Worm (Caenorhabditis elegans) whole organism, early embryonic: ENCODE measurements around the gene gpn-1.

Source experiments
- B0310.2 ChIP-seq: sonication (generic microtip); optimal IDR thresholded peaks from 2 replicates; lab custom pipeline; 2016; ENCODE audit warnings: mild to moderate bottlenecking, missing genetic modification characterization, missing compliant biosample characterization
- F13C5.2 ChIP-seq: sonication (generic microtip); optimal IDR thresholded peaks from 2 replicates; lab custom pipeline; 2017; ENCODE audit warnings: mild to moderate bottlenecking, missing genetic modification characterization, inconsistent platforms, missing compliant biosample characterization
- aly-1 ChIP-seq: sonication (generic microtip); optimal IDR thresholded peaks from 2 replicates; lab custom pipeline; 2016; ENCODE audit warnings: missing genetic modification characterization, missing compliant biosample characterization
- ama-1 ChIP-seq: fragments of 150-350 bp; optimal IDR thresholded peaks from 2 replicates; lab custom pipeline; 2014
- ceh-13 ChIP-seq: fragments of 200-800 bp; sonication (Bioruptor generic); optimal IDR thresholded peaks from 2 replicates; lab custom pipeline; 2018; ENCODE audit warnings: mild to moderate bottlenecking, missing genetic modification characterization, missing compliant biosample characterization
- ceh-36 ChIP-seq: sonication (generic microtip); optimal IDR thresholded peaks from 2 replicates; lab custom pipeline; 2016; ENCODE audit warnings: missing genetic modification characterization, inconsistent platforms, missing compliant biosample characterization
- ets-7 ChIP-seq: sonication (generic microtip); optimal IDR thresholded peaks from 2 replicates; lab custom pipeline; 2016; ENCODE audit warnings: missing genotype, missing genetic modification characterization, missing compliant biosample characterization
- flt-1 ChIP-seq: fragments of 200-800 bp; sonication (Bioruptor generic); IDR thresholded peaks from 2 replicates; pipeline ENCODE4 v1.3.6; 2022; ENCODE audit warnings: missing genetic modification characterization, missing compliant biosample characterization
- hmbx-1 ChIP-seq: sonication (generic microtip); optimal IDR thresholded peaks from 2 replicates; lab custom pipeline; 2016; ENCODE audit warnings: mild to moderate bottlenecking, missing genetic modification characterization, missing compliant biosample characterization
- hmg-4 ChIP-seq: fragments of 200-800 bp; sonication (Bioruptor generic); optimal IDR thresholded peaks from 2 replicates; lab custom pipeline; 2018; ENCODE audit warnings: mild to moderate bottlenecking, missing genetic modification characterization, missing compliant biosample characterization
- hnd-1 ChIP-seq: sonication (generic microtip); optimal IDR thresholded peaks from 2 replicates; lab custom pipeline; 2016; ENCODE audit warnings: missing genetic modification characterization, missing compliant biosample characterization
- pes-1 ChIP-seq: fragments of 200-800 bp; sonication (Bioruptor generic); IDR thresholded peaks from 2 replicates; pipeline ENCODE4 v1.3.6; 2022; ENCODE audit warnings: missing genetic modification reagents, missing genetic modification characterization, missing compliant biosample characterization
- scrt-1 ChIP-seq: fragments of 200-800 bp; sonication (Bioruptor generic); IDR thresholded peaks from 2 replicates; pipeline ENCODE4 v1.3.6; 2022; ENCODE audit warnings: missing genetic modification characterization, missing compliant biosample characterization
- sea-1 ChIP-seq: fragments of 200-800 bp; sonication (Bioruptor generic); conservative IDR thresholded peaks from 2 replicates; pipeline ENCODE4 v1.3.6; 2022; ENCODE audit warnings: missing genetic modification characterization, missing compliant biosample characterization
- tbx-11 ChIP-seq: fragments of 200-800 bp; sonication (Bioruptor generic); IDR thresholded peaks from 2 replicates; pipeline ENCODE4 v1.3.6; 2022; ENCODE audit warnings: missing genetic modification characterization, missing compliant biosample characterization
- tbx-37 ChIP-seq: fragments of 200-800 bp; sonication (Bioruptor generic); conservative IDR thresholded peaks from 2 replicates; pipeline ENCODE4 v1.3.6; 2022; ENCODE audit warnings: missing genetic modification reagents, missing genetic modification characterization, missing compliant biosample characterization
- tra-4 ChIP-seq: sonication (generic microtip); optimal IDR thresholded peaks from 2 replicates; lab custom pipeline; 2017; ENCODE audit warnings: missing genetic modification characterization, missing compliant biosample characterization

Gene gpn-1

ce11 chrX:15718325-15718724 lies 36.8 kb downstream of the gpn-1 start, which contains the start of gene ZK662.6:
Gene ZK662.6 (plus strand): TSS chrX:15718625.
- TF ChIP-seq flt-1 (GFP tag; lab: Robert Waterston, UW) = no peak
- TF ChIP-seq sea-1 (GFP tag; lab: Robert Waterston, UW) = no peak
- TF ChIP-seq tbx-37 (GFP tag; lab: Robert Waterston, UW) = no peak
- TF ChIP-seq aly-1 = no peak
- TF ChIP-seq hmbx-1 (tag; lab: Kevin White, UChicago) = no peak
- TF ChIP-seq ceh-13 (GFP tag; lab: Kevin White, UChicago) = no peak
- TF ChIP-seq hmg-4 (GFP tag; lab: Kevin White, UChicago) = no peak
- no peak for TF ChIP-seq pes-1
- no peak for TF ChIP-seq ets-7 (tag; lab: Kevin White, UChicago)
- no peak for TF ChIP-seq ama-1 (lab: Kevin White, UChicago)
- no peak for TF ChIP-seq F13C5.2 (tag; lab: Kevin White, UChicago)

- TF ChIP-seq scrt-1 (GFP tag; lab: Robert Waterston, UW) = no peak
- no peak for TF ChIP-seq pes-1
- no peak for TF ChIP-seq tra-4
- no peak for TF ChIP-seq hnd-1
- TF ChIP-seq hmbx-1 (tag; lab: Kevin White, UChicago) = no peak
- no peak for TF ChIP-seq ceh-13 (GFP tag; lab: Kevin White, UChicago)
- TF ChIP-seq B0310.2 = no peak
- TF ChIP-seq ceh-36 (tag; lab: Kevin White, UChicago) = no peak
- no peak for TF ChIP-seq ama-1 (lab: Kevin White, UChicago)
- no peak for TF ChIP-seq flt-1 (GFP tag; lab: Robert Waterston, UW)
- no peak for TF ChIP-seq hmg-4 (GFP tag; lab: Kevin White, UChicago)
- TF ChIP-seq sea-1 (GFP tag; lab: Robert Waterston, UW) = no peak
- TF ChIP-seq ets-7 (tag; lab: Kevin White, UChicago) = no peak
Measured at ce11 chrX:15721346-15721745, 39.9 kb downstream of the gpn-1 start, which contains the start of gene ZK662.5. Gene ZK662.5 (plus strand): TSS chrX:15721646.

- TF ChIP-seq flt-1 (GFP tag; lab: Robert Waterston, UW) = no peak
- no peak for TF ChIP-seq ceh-36 (tag; lab: Kevin White, UChicago)
- TF ChIP-seq aly-1 = no peak
- TF ChIP-seq sea-1 (GFP tag; lab: Robert Waterston, UW) = no peak
- TF ChIP-seq tbx-11 (GFP tag; lab: Robert Waterston, UW) = no peak
- TF ChIP-seq pes-1 = no peak
- TF ChIP-seq F13C5.2 (tag; lab: Kevin White, UChicago) = no peak
- no peak for TF ChIP-seq ama-1 (lab: Kevin White, UChicago)
- no peak for TF ChIP-seq ceh-13 (GFP tag; lab: Kevin White, UChicago)
- no peak for TF ChIP-seq hnd-1
- no peak for TF ChIP-seq tbx-37 (GFP tag; lab: Robert Waterston, UW)
- TF ChIP-seq B0310.2 = no peak
- no peak for TF ChIP-seq scrt-1 (GFP tag; lab: Robert Waterston, UW)
- TF ChIP-seq hmbx-1 (tag; lab: Kevin White, UChicago) = no peak
- TF ChIP-seq ets-7 (tag; lab: Kevin White, UChicago) = no peak
- TF ChIP-seq hmg-4 (GFP tag; lab: Kevin White, UChicago) = no peak
Measured at ce11 chrX:15724994-15725393, 43.5 kb downstream of the gpn-1 start.

ce11 chrX:15725566-15726173 lies 44.2 kb downstream of the gpn-1 start, which contains the start of gene lin-15B:
Gene lin-15B (plus strand): TSS chrX:15726123.
- peak; percentile 56 for TF ChIP-seq hmg-4 (GFP tag; lab: Kevin White, UChicago)
- no peak for TF ChIP-seq ceh-36 (tag; lab: Kevin White, UChicago)

DNA sequence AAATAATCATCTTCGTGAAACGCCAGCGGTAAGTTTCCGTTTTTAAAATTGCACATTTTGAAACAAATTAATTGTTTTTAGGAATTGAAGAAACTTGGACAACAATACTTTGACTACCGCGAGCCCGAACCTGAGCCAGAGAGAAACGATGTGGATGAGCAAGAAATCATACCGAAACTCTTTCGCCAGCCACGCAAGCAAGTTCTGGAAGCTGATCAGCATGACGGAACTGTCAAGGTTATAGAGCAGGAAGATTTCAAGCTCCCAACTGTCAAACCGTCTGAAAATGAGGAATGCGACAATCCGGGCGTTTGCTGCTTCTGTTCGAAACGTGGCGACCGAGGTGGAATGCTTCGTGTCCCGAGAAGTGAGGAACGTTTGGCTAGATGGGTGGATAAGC lies 48.8 kb downstream of the gpn-1 start:
- TF ChIP-seq hmbx-1 (tag; lab: Kevin White, UChicago) = no peak
- no peak for TF ChIP-seq scrt-1 (GFP tag; lab: Robert Waterston, UW)
- TF ChIP-seq tra-4 = no peak
- TF ChIP-seq pes-1 = no peak
- TF ChIP-seq tbx-37 (GFP tag; lab: Robert Waterston, UW) = no peak
- no peak for TF ChIP-seq ama-1 (lab: Kevin White, UChicago)
- no peak for TF ChIP-seq aly-1
- TF ChIP-seq B0310.2 = no peak
- TF ChIP-seq sea-1 (GFP tag; lab: Robert Waterston, UW) = no peak
- TF ChIP-seq ceh-13 (GFP tag; lab: Kevin White, UChicago) = no peak

- TF ChIP-seq F13C5.2 (tag; lab: Kevin White, UChicago) (no peak), tbx-11 (GFP tag; lab: Robert Waterston, UW) (no peak), ets-7 (tag; lab: Kevin White, UChicago) (no peak), ceh-36 (tag; lab: Kevin White, UChicago) (no peak), ama-1 (lab: Kevin White, UChicago) (no peak), tbx-37 (GFP tag; lab: Robert Waterston, UW) (no peak), pes-1 (no peak), aly-1 (no peak), ceh-13 (GFP tag; lab: Kevin White, UChicago) (no peak), B0310.2 (no peak), tra-4 (no peak), hmg-4 (GFP tag; lab: Kevin White, UChicago) (no peak), flt-1 (GFP tag; lab: Robert Waterston, UW) (no peak)
Measured at ce11 chrX:15731668-15732067, 50.2 kb downstream of the gpn-1 start, which contains the start of gene lin-15A. Gene lin-15A (plus strand): TSS chrX:15731968.

DNA sequence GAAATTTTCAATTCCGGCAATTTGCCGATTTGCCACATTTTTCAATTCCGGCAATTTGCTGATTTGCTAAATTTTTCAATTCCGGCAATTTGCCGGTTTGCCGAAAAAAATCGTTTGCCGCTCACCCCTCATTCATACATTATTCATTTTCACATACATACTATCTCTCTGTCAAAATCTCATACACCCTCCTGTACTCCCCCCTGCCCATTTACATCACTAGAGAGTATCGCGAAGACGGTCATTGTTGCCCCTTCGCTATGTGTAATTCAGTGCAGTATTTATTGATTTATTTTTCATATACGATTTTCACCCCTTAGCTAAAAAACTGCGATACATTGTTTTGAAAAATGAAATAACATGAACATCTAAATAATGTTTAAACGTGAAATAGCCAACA lies 54.9 kb downstream of the gpn-1 start:
- TF ChIP-seq hmbx-1 (tag; lab: Kevin White, UChicago) = no peak
- no peak for TF ChIP-seq tra-4
- peak; percentile 66 for TF ChIP-seq F13C5.2 (tag; lab: Kevin White, UChicago)
- no peak for TF ChIP-seq sea-1 (GFP tag; lab: Robert Waterston, UW)
- no peak for TF ChIP-seq tbx-11 (GFP tag; lab: Robert Waterston, UW)
